Fruit fly (Drosophila melanogaster) S2 (cell line): ENCODE data around the gene AsnS.

Experiments used
- CG8478 ChIP-seq: fragments of >200 bp; optimal IDR thresholded peaks from 2 replicates; lab custom pipeline; 2018
- CTCF ChIP-seq, 2 experiments: fragments of >200 bp; optimal IDR thresholded peaks; 2 replicates each; lab custom pipeline; 2018

dm6 chr3L:21209921-21210532 lies 37.1 kb downstream of the AsnS start, which contains the start of the genes CG10510 and CG10508:
- TF ChIP-seq CG8478 (no peak), CTCF (optimal IDR thresholded peaks at IDR 0.05; lab: Kevin White, UChicago) (no peak)
